Worm (Caenorhabditis elegans) whole organism, young adult: ENCODE data around the gene ctg-2.
A peak's percentile ranks its signal among the peaks of the same experiment; 100 is the strongest.

Source experiments
- D2030.7 ChIP-seq: fragments of 200-800 bp; sonication (Bioruptor generic); IDR thresholded peaks from 2 replicates; pipeline ENCODE4 v1.3.6; 2022; ENCODE audit warnings: missing genetic modification reagents, missing genetic modification characterization, missing compliant biosample characterization
- F22D6.2 ChIP-seq: sonication (generic microtip); optimal IDR thresholded peaks from 2 replicates; lab custom pipeline; 2016; ENCODE audit warnings: mild to moderate bottlenecking, missing genetic modification characterization, missing compliant biosample characterization
- F37B4.10 ChIP-seq: fragments of 200-800 bp; sonication (Bioruptor generic); IDR thresholded peaks from 2 replicates; pipeline ENCODE4 v1.3.6; 2022; ENCODE audit warnings: missing genetic modification characterization, missing compliant biosample characterization
- F52B5.7 ChIP-seq: sonication (generic microtip); optimal IDR thresholded peaks from 2 replicates; lab custom pipeline; 2016; ENCODE audit warnings: mild to moderate bottlenecking, missing genetic modification characterization, missing compliant biosample characterization
- F55B11.4 ChIP-seq: sonication (generic microtip); optimal IDR thresholded peaks from 2 replicates; lab custom pipeline; 2016; ENCODE audit warnings: missing compliant biosample characterization, missing genetic modification characterization, borderline replicate concordance; ENCODE audit not compliant: insufficient read depth
- K11D2.4 ChIP-seq: fragments of 200-800 bp; sonication (Bioruptor generic); IDR thresholded peaks from 2 replicates; pipeline ENCODE4 v1.3.6; 2022; ENCODE audit warnings: missing genetic modification reagents, missing genetic modification characterization, missing compliant biosample characterization
- Y53F4B.3 ChIP-seq: fragments of 200-800 bp; sonication (Bioruptor generic); IDR thresholded peaks from 2 replicates; pipeline ENCODE4 v1.3.6; 2022; ENCODE audit warnings: missing genetic modification reagents, missing genetic modification characterization, missing compliant biosample characterization
- Y67H2A.10 ChIP-seq: fragments of 200-800 bp; sonication (Bioruptor generic); conservative IDR thresholded peaks from 2 replicates; pipeline ENCODE4 v1.3.6; 2022; ENCODE audit warnings: missing genetic modification reagents, missing genetic modification characterization, missing compliant biosample characterization
- Y79H2A.3 ChIP-seq: fragments of 200-800 bp; sonication (Bioruptor generic); conservative IDR thresholded peaks from 2 replicates; pipeline ENCODE4 v1.3.6; 2022; ENCODE audit warnings: missing genetic modification reagents, missing genetic modification characterization, missing compliant biosample characterization
- Y95B8A.8 ChIP-seq: fragments of 200-800 bp; sonication (Bioruptor generic); IDR thresholded peaks from 2 replicates; pipeline ENCODE4 v1.3.6; 2022; ENCODE audit warnings: missing genetic modification reagents, missing genetic modification characterization, missing compliant biosample characterization
- akir-1 ChIP-seq: fragments of 200-800 bp; sonication (Bioruptor generic); optimal IDR thresholded peaks from 2 replicates; lab custom pipeline; 2018; ENCODE audit warnings: mild to moderate bottlenecking, missing genetic modification characterization, moderate library complexity, missing compliant biosample characterization
- aptf-2 ChIP-seq: fragments of 200-800 bp; sonication (Bioruptor generic); conservative IDR thresholded peaks from 2 replicates; pipeline ENCODE4 v1.3.6; 2022; ENCODE audit warnings: missing genetic modification reagents, missing genetic modification characterization, missing compliant biosample characterization
- aptf-3 ChIP-seq: fragments of 200-800 bp; sonication (Bioruptor generic); IDR thresholded peaks from 2 replicates; pipeline ENCODE4 v1.3.6; 2022; ENCODE audit warnings: missing genetic modification characterization, missing compliant biosample characterization
- atf-7 ChIP-seq: sonication (generic microtip); optimal IDR thresholded peaks from 2 replicates; lab custom pipeline; 2017; ENCODE audit warnings: mild to moderate bottlenecking, missing genetic modification characterization, missing compliant biosample characterization
- attf-6 ChIP-seq: fragments of 200-800 bp; sonication (Bioruptor generic); IDR thresholded peaks from 2 replicates; pipeline ENCODE4 v1.3.6; 2022; ENCODE audit warnings: missing genetic modification reagents, missing genetic modification characterization, missing compliant biosample characterization
- cebp-1 ChIP-seq, 2 experiments: fragments of 200-800 bp in 1 of 2; sonication (Bioruptor generic) in 1 of 2; sonication (generic microtip) in 1 of 2; IDR thresholded peaks in 1 of 2; optimal IDR thresholded peaks in 1 of 2; 2 replicates each; pipeline versions ENCODE4 v1.3.6 to Lab custom; 2017 to 2022; ENCODE audit warnings: missing compliant biosample characterization in 2 of 2, missing genetic modification characterization in 2 of 2, mild to moderate bottlenecking in 1 of 2, missing genetic modification reagents in 1 of 2, moderate library complexity in 1 of 2
- ceh-27 ChIP-seq: fragments of 200-800 bp; sonication (Bioruptor generic); optimal IDR thresholded peaks from 2 replicates; lab custom pipeline; 2018; ENCODE audit warnings: mild to moderate bottlenecking, missing genetic modification characterization, moderate library complexity, missing compliant biosample characterization
- egl-44 ChIP-seq: fragments of 200-800 bp; sonication (Bioruptor generic); IDR thresholded peaks from 2 replicates; pipeline ENCODE4 v1.3.6; 2022; ENCODE audit warnings: missing genetic modification reagents, missing genetic modification characterization, missing compliant biosample characterization
- ekl-4 ChIP-seq: fragments of 200-800 bp; sonication (Bioruptor generic); IDR thresholded peaks from 2 replicates; pipeline ENCODE4 v1.3.6; 2022; ENCODE audit warnings: missing genetic modification reagents, missing genetic modification characterization, missing compliant biosample characterization
- ets-4 ChIP-seq: fragments of 200-800 bp; sonication (Bioruptor generic); optimal IDR thresholded peaks from 2 replicates; lab custom pipeline; 2018; ENCODE audit warnings: mild to moderate bottlenecking, missing genetic modification characterization, missing compliant biosample characterization
- him-1 ChIP-seq: sonication (generic microtip); optimal IDR thresholded peaks from 2 replicates; lab custom pipeline; 2016; ENCODE audit warnings: missing genotype, missing genetic modification reagents, missing genetic modification characterization, missing compliant biosample characterization
- hmg-20 ChIP-seq: fragments of 200-800 bp; sonication (Bioruptor generic); IDR thresholded peaks from 2 replicates; pipeline ENCODE4 v1.3.6; 2022; ENCODE audit warnings: missing genetic modification reagents, missing genetic modification characterization, missing compliant biosample characterization
- hrde-1 ChIP-seq: sonication (generic microtip); optimal IDR thresholded peaks from 2 replicates; lab custom pipeline; 2016; ENCODE audit warnings: missing genetic modification characterization, mild to moderate bottlenecking, missing compliant biosample characterization, moderate library complexity, missing genotype, missing genetic modification reagents, borderline replicate concordance
- hsf-1 ChIP-seq: fragments of 200-800 bp; sonication (Bioruptor generic); IDR thresholded peaks from 2 replicates; pipeline ENCODE4 v1.3.6; 2022; ENCODE audit warnings: missing genetic modification reagents, missing genetic modification characterization, missing compliant biosample characterization
- lin-26 ChIP-seq: fragments of 200-800 bp; sonication (Bioruptor generic); IDR thresholded peaks from 2 replicates; pipeline ENCODE4 v1.3.6; 2022; ENCODE audit warnings: missing genetic modification reagents, missing genetic modification characterization, missing compliant biosample characterization
- lir-1 ChIP-seq: fragments of 200-800 bp; sonication (Bioruptor generic); conservative IDR thresholded peaks from 2 replicates; pipeline ENCODE4 v1.3.6; 2022; ENCODE audit warnings: missing genetic modification reagents, missing genetic modification characterization, missing compliant biosample characterization
- madf-6 ChIP-seq: fragments of 200-800 bp; sonication (Bioruptor generic); IDR thresholded peaks from 2 replicates; pipeline ENCODE4 v1.3.6; 2022; ENCODE audit warnings: missing genetic modification reagents, missing genetic modification characterization, missing compliant biosample characterization
- mcd-1 ChIP-seq: fragments of 200-800 bp; sonication (Bioruptor generic); IDR thresholded peaks from 2 replicates; pipeline ENCODE4 v1.3.6; 2022; ENCODE audit warnings: missing genetic modification reagents, missing genetic modification characterization, missing compliant biosample characterization
- mel-28 ChIP-seq: sonication (generic microtip); optimal IDR thresholded peaks from 2 replicates; lab custom pipeline; 2016; ENCODE audit warnings: borderline replicate concordance, mild to moderate bottlenecking, missing genetic modification characterization, missing compliant biosample characterization
- nfyb-1 ChIP-seq: fragments of 200-800 bp; sonication (Bioruptor generic); IDR thresholded peaks from 2 replicates; pipeline ENCODE4 v1.3.6; 2022; ENCODE audit warnings: missing genetic modification reagents, missing genetic modification characterization, missing compliant biosample characterization
- nhr-27 ChIP-seq: fragments of 200-800 bp; sonication (Bioruptor generic); optimal IDR thresholded peaks from 2 replicates; lab custom pipeline; 2018; ENCODE audit warnings: mild to moderate bottlenecking, missing genetic modification characterization, moderate library complexity, missing compliant biosample characterization
- pbrm-1 ChIP-seq: fragments of 200-800 bp; sonication (Bioruptor generic); IDR thresholded peaks from 2 replicates; pipeline ENCODE4 v1.3.6; 2022; ENCODE audit warnings: missing genetic modification reagents, missing genetic modification characterization, missing compliant biosample characterization
- rcor-1 ChIP-seq: fragments of 200-800 bp; sonication (Bioruptor generic); IDR thresholded peaks from 2 replicates; pipeline ENCODE4 v1.3.6; 2022; ENCODE audit warnings: missing genetic modification reagents, missing genetic modification characterization, missing compliant biosample characterization
- rec-8 ChIP-seq, 2 experiments: sonication (generic microtip); optimal IDR thresholded peaks; 2 replicates each; lab custom pipeline; 2016; ENCODE audit warnings: mild to moderate bottlenecking in 2 of 2, missing genetic modification characterization in 2 of 2, missing genetic modification reagents in 2 of 2, missing genotype in 2 of 2, missing biosample characterization in 1 of 2, missing compliant biosample characterization in 1 of 2, moderate library complexity in 1 of 2
- sptf-2 ChIP-seq: fragments of 200-800 bp; sonication (Bioruptor generic); optimal IDR thresholded peaks from 2 replicates; lab custom pipeline; 2018; ENCODE audit warnings: mild to moderate bottlenecking, missing genetic modification characterization, missing compliant biosample characterization
- tbx-9 ChIP-seq: sonication (generic microtip); optimal IDR thresholded peaks from 2 replicates; lab custom pipeline; 2016; ENCODE audit warnings: borderline replicate concordance, missing genetic modification characterization, inconsistent platforms, missing compliant biosample characterization
- tlf-1 ChIP-seq: fragments of 200-800 bp; sonication (Bioruptor generic); optimal IDR thresholded peaks from 2 replicates; lab custom pipeline; 2018; ENCODE audit warnings: mild to moderate bottlenecking, missing genetic modification characterization, missing compliant biosample characterization
- unc-130 ChIP-seq: sonication (generic microtip); optimal IDR thresholded peaks from 2 replicates; lab custom pipeline; 2016; ENCODE audit warnings: missing genetic modification reagents, missing genetic modification characterization, missing compliant biosample characterization
- unc-62 ChIP-seq: fragments of 150-350 bp; optimal IDR thresholded peaks from 2 replicates; lab custom pipeline; 2014; ENCODE audit warnings: missing biosample characterization, missing genetic modification reagents, missing genetic modification characterization
- xnd-1 ChIP-seq: sonication (generic microtip); optimal IDR thresholded peaks from 2 replicates; lab custom pipeline; 2016; ENCODE audit warnings: missing genotype, missing genetic modification reagents, missing genetic modification characterization, missing compliant biosample characterization
- zfh-2 ChIP-seq: fragments of 200-800 bp; sonication (Bioruptor generic); conservative IDR thresholded peaks from 2 replicates; pipeline ENCODE4 v1.3.6; 2022; ENCODE audit warnings: missing genetic modification reagents, missing genetic modification characterization, missing compliant biosample characterization
- zim-3 ChIP-seq: sonication (generic microtip); optimal IDR thresholded peaks from 2 replicates; lab custom pipeline; 2017; ENCODE audit warnings: mild to moderate bottlenecking, missing genetic modification characterization, moderate library complexity, missing compliant biosample characterization
- ztf-6 ChIP-seq: fragments of 200-800 bp; sonication (Bioruptor generic); IDR thresholded peaks from 2 replicates; pipeline ENCODE4 v1.3.6; 2022; ENCODE audit warnings: missing genetic modification reagents, missing genetic modification characterization, missing compliant biosample characterization

ctg-2 gene

ce11 chrII:8561227-8561626 is 46.4 kb downstream of the ctg-2 start, which contains the start of gene iff-2 (continued):
- peak; percentile 95 for TF ChIP-seq ztf-6 (GFP tag; lab: Robert Waterston, UW)
- no peak for TF ChIP-seq aptf-3 (GFP tag; lab: Robert Waterston, UW)
- peak; percentile 92 for TF ChIP-seq Y95B8A.8 (GFP tag; lab: Robert Waterston, UW)
- peak; percentile 64 for TF ChIP-seq zim-3 (tag; lab: Kevin White, UChicago)
- no peak for TF ChIP-seq hrde-1
- TF ChIP-seq egl-44 (GFP tag; lab: Robert Waterston, UW) = peak; percentile 94
- no peak for TF ChIP-seq sptf-2 (GFP tag; lab: Kevin White, UChicago)
- no peak for TF ChIP-seq Y53F4B.3 (GFP tag; lab: Robert Waterston, UW)
- peak; percentile 94 for TF ChIP-seq Y67H2A.10 (GFP tag; lab: Robert Waterston, UW)
- TF ChIP-seq tbx-9 (tag; lab: Kevin White, UChicago) = no peak
- peak; percentile 100 for TF ChIP-seq ceh-27 (GFP tag; lab: Kevin White, UChicago)
- TF ChIP-seq cebp-1 (GFP tag; IDR thresholded peaks at IDR 0.05; lab: Robert Waterston, UW) = peak; percentile 89
- peak; percentile 97 for TF ChIP-seq cebp-1 (tag; optimal IDR thresholded peaks at IDR 0.05; lab: Kevin White, UChicago)
- no peak for TF ChIP-seq xnd-1 (tag; lab: Kevin White, UChicago)
- TF ChIP-seq ets-4 = peak; percentile 99
- TF ChIP-seq rec-8 (tag; optimal IDR thresholded peaks at IDR 0.05; lab: Kevin White, UChicago) = no peak
- peak; percentile 97 for TF ChIP-seq lir-1 (GFP tag; lab: Robert Waterston, UW)
- TF ChIP-seq hsf-1 (GFP tag; lab: Robert Waterston, UW) = 0 out of 2 replicates have a peak, but pooled peaks have one; percentile 53
- peak; percentile 100 for TF ChIP-seq mcd-1
- peak; percentile 95 for TF ChIP-seq zfh-2 (GFP tag; lab: Robert Waterston, UW)
- no peak; the same call in 1 of the 2 replicates for TF ChIP-seq hmg-20 (GFP tag; lab: Robert Waterston, UW)
- TF ChIP-seq attf-6 (GFP tag; lab: Robert Waterston, UW) = peak; percentile 53; the same call in 1 of the 2 replicates
- TF ChIP-seq tlf-1 = peak; percentile 98
- peak; percentile 87 for TF ChIP-seq unc-62 (GFP tag; lab: Kevin White, UChicago)
- TF ChIP-seq F22D6.2 (tag; lab: Kevin White, UChicago) = peak; percentile 90
- TF ChIP-seq akir-1 (GFP tag; lab: Kevin White, UChicago) = peak; percentile 36
- peak; percentile 95 for TF ChIP-seq atf-7 (tag; lab: Kevin White, UChicago)
- TF ChIP-seq nhr-27 (tag; lab: Kevin White, UChicago) = peak; percentile 62
- TF ChIP-seq pbrm-1 (GFP tag; lab: Robert Waterston, UW) = peak; percentile 98
- peak; percentile 97 for TF ChIP-seq nfyb-1
- no peak for TF ChIP-seq madf-6 (GFP tag; lab: Robert Waterston, UW)
- TF ChIP-seq F55B11.4 (tag; lab: Kevin White, UChicago) = no peak
- no peak for TF ChIP-seq D2030.7
- no peak for TF ChIP-seq him-1 (tag; lab: Kevin White, UChicago)
- no peak for TF ChIP-seq mel-28 (tag; lab: Kevin White, UChicago)
- peak; percentile 45; the same call in 1 of the 2 replicates for TF ChIP-seq aptf-2
- 0 out of 2 replicates have a peak, but pooled peaks have one; percentile 74 for TF ChIP-seq F37B4.10 (GFP tag; lab: Robert Waterston, UW)
- TF ChIP-seq unc-130 (GFP tag; lab: Kevin White, UChicago) = no peak
- TF ChIP-seq K11D2.4 = peak; percentile 97
- TF ChIP-seq ekl-4 (GFP tag; lab: Robert Waterston, UW) = peak; percentile 97
- no peak for TF ChIP-seq lin-26 (GFP tag; lab: Robert Waterston, UW)
- TF ChIP-seq rcor-1 = peak; percentile 92
- no peak for TF ChIP-seq Y79H2A.3
- TF ChIP-seq F52B5.7 (tag; lab: Kevin White, UChicago) = peak; percentile 85
